Fruit fly (Drosophila melanogaster) whole organism, prepupa: Measurements from ENCODE around the gene CG17929.

Source experiments
- CG10631 ChIP-seq: fragments of 200-800 bp; sonication (Bioruptor generic); optimal IDR thresholded peaks from 2 replicates; lab custom pipeline; 2016; ENCODE audit warnings: missing biosample characterization, missing genetic modification characterization
- CG10669 ChIP-seq: fragments of 200-800 bp; sonication (Bioruptor generic); optimal IDR thresholded peaks from 3 replicates; lab custom pipeline; 2018; ENCODE audit warnings: missing biosample characterization, mild to moderate bottlenecking, missing genetic modification characterization, moderate library complexity
- CG16779 ChIP-seq: fragments of 200-800 bp; sonication (Bioruptor generic); optimal IDR thresholded peaks from 3 replicates; lab custom pipeline; 2017; ENCODE audit warnings: missing biosample characterization, mild to moderate bottlenecking, missing genetic modification characterization
- CG6792 ChIP-seq: fragments of 200-800 bp; sonication (Bioruptor generic); optimal IDR thresholded peaks from 3 replicates; lab custom pipeline; 2016; ENCODE audit warnings: missing biosample characterization, missing genetic modification characterization
- CG6808 ChIP-seq: fragments of 200-800 bp; sonication (Bioruptor generic); optimal IDR thresholded peaks from 3 replicates; lab custom pipeline; 2017; ENCODE audit warnings: missing biosample characterization, missing genetic modification characterization, mild to moderate bottlenecking, moderate library complexity, missing genetic modification reagents
- CG6854 ChIP-seq: fragments of 200-800 bp; sonication (Bioruptor generic); optimal IDR thresholded peaks from 2 replicates; lab custom pipeline; 2017; ENCODE audit warnings: missing biosample characterization, mild to moderate bottlenecking, missing genetic modification characterization
- CG7368 ChIP-seq: fragments of 200-800 bp; sonication (Bioruptor generic); optimal IDR thresholded peaks from 3 replicates; lab custom pipeline; 2016; ENCODE audit warnings: missing biosample characterization, missing genetic modification characterization
- CG8319 ChIP-seq: fragments of 200-800 bp; sonication (Bioruptor generic); optimal IDR thresholded peaks from 3 replicates; lab custom pipeline; 2016; ENCODE audit warnings: missing biosample characterization, missing genetic modification characterization
- Eip78C ChIP-seq: fragments of 200-800 bp; sonication (Bioruptor generic); peaks from one replicate; lab custom pipeline; 2016; ENCODE audit warnings: missing biosample characterization, missing genetic modification characterization
- Ets96B ChIP-seq: fragments of 200-800 bp; optimal IDR thresholded peaks from 2 replicates; lab custom pipeline; 2019; ENCODE audit warnings: missing biosample characterization, mild to moderate bottlenecking, missing genetic modification characterization, moderate library complexity
- Lpt ChIP-seq: fragments of 200-800 bp; sonication (Bioruptor generic); optimal IDR thresholded peaks from 3 replicates; lab custom pipeline; 2016; ENCODE audit warnings: missing biosample characterization, missing genetic modification characterization
- OdsH ChIP-seq: fragments of 200-800 bp; sonication (Bioruptor generic); optimal IDR thresholded peaks from 3 replicates; lab custom pipeline; 2016; ENCODE audit warnings: missing biosample characterization, missing genetic modification characterization
- fd85E ChIP-seq: fragments of 200-800 bp; sonication (Bioruptor generic); optimal IDR thresholded peaks from 3 replicates; lab custom pipeline; 2016; ENCODE audit warnings: missing biosample characterization, missing genetic modification characterization
- vri ChIP-seq: fragments of 200-800 bp; sonication (Bioruptor generic); optimal IDR thresholded peaks from 3 replicates; lab custom pipeline; 2016; ENCODE audit warnings: missing biosample characterization, mild to moderate bottlenecking, missing genetic modification characterization

DNA sequence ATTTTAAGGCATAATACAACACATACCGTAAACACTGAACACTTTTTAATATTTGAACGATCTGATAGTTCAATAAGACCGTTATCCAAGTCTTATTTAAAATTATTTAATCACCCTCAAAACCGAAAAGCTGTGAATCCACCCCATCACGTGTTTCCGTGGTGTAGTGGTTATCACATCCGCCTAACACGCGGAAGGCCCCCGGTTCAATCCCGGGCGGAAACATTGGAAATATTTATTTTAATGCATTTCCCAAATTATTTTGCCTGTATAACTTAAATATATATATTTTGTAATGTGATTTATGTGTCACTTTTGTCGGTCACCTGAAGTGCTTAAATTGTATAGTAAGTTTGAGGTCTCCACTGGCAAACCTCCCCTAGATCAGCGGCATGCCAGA, 3.8 kb upstream of the CG17929 start, which contains the start of gene CG44044:
- TF ChIP-seq CG6792 (GFP tag; lab: Kevin White, UChicago) (no peak), vri (no peak), CG10669 (GFP tag; lab: Kevin White, UChicago) (no peak), CG16779 (no peak), CG7368 (GFP tag; lab: Kevin White, UChicago) (no peak), CG6808 (GFP tag; lab: Kevin White, UChicago) (no peak), Ets96B (tag; lab: Kevin White, UChicago) (no peak), OdsH (GFP tag; lab: Kevin White, UChicago) (no peak), Lpt (GFP tag; lab: Kevin White, UChicago) (no peak), CG8319 (GFP tag; lab: Kevin White, UChicago) (no peak), CG6854 (GFP tag; lab: Kevin White, UChicago) (no peak), Eip78C (GFP tag; lab: Kevin White, UChicago) (no peak), CG10631 (no peak), fd85E (GFP tag; lab: Kevin White, UChicago) (no peak)
